Fruit fly (Drosophila melanogaster): Measurements from ENCODE around the gene CG12213.

- TF ChIP-seq Sin3A (optimal IDR thresholded peaks at IDR 0.05) (no peak), ttk (optimal IDR thresholded peaks at IDR 0.05) (no peak), psq (optimal IDR thresholded peaks at IDR 0.05) (no peak), Myc (optimal IDR thresholded peaks at IDR 0.05) (no peak), h (optimal IDR thresholded peaks at IDR 0.05) (no peak), insv (optimal IDR thresholded peaks at IDR 0.05) (no peak)
Observed at dm6 chr3R:11989996-11990395, 22.5 kb upstream of the CG12213 start.
